Worm (Caenorhabditis elegans) whole organism, L1 larva: ENCODE data around the gene Y77E11A.12.
A peak's percentile ranks its signal among the peaks of the same experiment; 100 is the strongest.

ENCODE experiments used
- C16A3.4 ChIP-seq: fragments of 150-350 bp; optimal IDR thresholded peaks from 2 replicates; lab custom pipeline; 2014; ENCODE audit warnings: missing biosample characterization, missing genetic modification characterization
- F16B12.6 ChIP-seq: fragments of 150-350 bp; optimal IDR thresholded peaks from 2 replicates; lab custom pipeline; 2014; ENCODE audit warnings: missing biosample characterization, missing genetic modification characterization
- aha-1 ChIP-seq: fragments of 150-350 bp; optimal IDR thresholded peaks from 2 replicates; lab custom pipeline; 2014; ENCODE audit warnings: missing biosample characterization, missing genetic modification characterization
- alr-1 ChIP-seq: fragments of 200-800 bp; sonication (Bioruptor generic); optimal IDR thresholded peaks from 2 replicates; lab custom pipeline; 2018; ENCODE audit warnings: borderline replicate concordance, mild to moderate bottlenecking, missing genetic modification characterization, missing compliant biosample characterization
- aly-2 ChIP-seq: fragments of 150-350 bp; optimal IDR thresholded peaks from 2 replicates; lab custom pipeline; 2014; ENCODE audit warnings: missing biosample characterization, missing genetic modification characterization
- ceh-63 ChIP-seq: fragments of 200-800 bp; sonication (Bioruptor generic); optimal IDR thresholded peaks from 2 replicates; lab custom pipeline; 2018; ENCODE audit warnings: mild to moderate bottlenecking, missing genetic modification characterization, missing compliant biosample characterization
- ceh-8 ChIP-seq: fragments of 200-800 bp; sonication (Bioruptor generic); optimal IDR thresholded peaks from 2 replicates; lab custom pipeline; 2018; ENCODE audit warnings: mild to moderate bottlenecking, missing genetic modification characterization, moderate library complexity, missing compliant biosample characterization
- ceh-90 ChIP-seq: sonication (generic microtip); optimal IDR thresholded peaks from 2 replicates; lab custom pipeline; 2016; ENCODE audit warnings: missing genetic modification characterization, missing compliant biosample characterization
- dpl-1 ChIP-seq, 3 experiments: fragments of 150-350 bp in 2 of 3; sonication (generic microtip) in 1 of 3; optimal IDR thresholded peaks; 2 replicates each; lab custom pipeline; 2014 to 2017; ENCODE audit warnings: missing biosample characterization in 3 of 3, missing genetic modification characterization in 3 of 3, missing genetic modification reagents in 3 of 3
- dsc-1 ChIP-seq: sonication (generic microtip); optimal IDR thresholded peaks from 2 replicates; lab custom pipeline; 2016; ENCODE audit warnings: mild to moderate bottlenecking, missing genetic modification characterization, missing compliant biosample characterization
- efl-1 ChIP-seq, 4 experiments: fragments of 150-350 bp; optimal IDR thresholded peaks in 3 of 4; peaks in 1 of 4; 1 replicate in 1 of 4; 2 replicates in 3 of 4; lab custom pipeline; 2014; ENCODE audit warnings: missing biosample characterization in 2 of 4, missing genetic modification characterization in 2 of 4, missing genetic modification reagents in 2 of 4
- efl-3 ChIP-seq: fragments of 200-800 bp; sonication (Bioruptor generic); optimal IDR thresholded peaks from 2 replicates; lab custom pipeline; 2018; ENCODE audit warnings: mild to moderate bottlenecking, missing genetic modification characterization, missing compliant biosample characterization
- egl-13 ChIP-seq: sonication (generic microtip); optimal IDR thresholded peaks from 2 replicates; lab custom pipeline; 2016; ENCODE audit warnings: missing genotype, missing genetic modification reagents, missing genetic modification characterization, missing compliant biosample characterization
- elt-2 ChIP-seq: sonication (generic microtip); optimal IDR thresholded peaks from 2 replicates; lab custom pipeline; 2016; ENCODE audit warnings: missing genetic modification characterization, mild to moderate bottlenecking, inconsistent platforms, missing compliant biosample characterization, missing genetic modification reagents
- hlh-4 ChIP-seq: sonication (generic microtip); optimal IDR thresholded peaks from 2 replicates; lab custom pipeline; 2016; ENCODE audit warnings: mild to moderate bottlenecking, missing genetic modification characterization, missing compliant biosample characterization
- hpl-2 ChIP-seq: fragments of 150-350 bp; optimal IDR thresholded peaks from 2 replicates; lab custom pipeline; 2014; ENCODE audit warnings: missing biosample characterization, missing genetic modification reagents, missing genetic modification characterization
- isw-1 ChIP-seq: fragments of 200-800 bp; sonication (Bioruptor generic); IDR thresholded peaks from 2 replicates; pipeline ENCODE4 v1.3.6; 2022; ENCODE audit warnings: missing genetic modification characterization, missing compliant biosample characterization
- lin-14 ChIP-seq: fragments of 200-800 bp; sonication (Bioruptor generic); optimal IDR thresholded peaks from 2 replicates; lab custom pipeline; 2018; ENCODE audit warnings: mild to moderate bottlenecking, missing genetic modification characterization, moderate library complexity, missing compliant biosample characterization
- lin-15B ChIP-seq: fragments of 150-350 bp; sonication (generic microtip); optimal IDR thresholded peaks from 3 replicates; lab custom pipeline; 2014; ENCODE audit warnings: missing biosample characterization, missing genetic modification characterization
- lin-39 ChIP-seq: fragments of 150-350 bp; optimal IDR thresholded peaks from 2 replicates; lab custom pipeline; 2014; ENCODE audit warnings: missing biosample characterization, missing genetic modification reagents, missing genetic modification characterization
- lsy-2 ChIP-seq, 2 experiments: fragments of 150-350 bp; optimal IDR thresholded peaks; 2 replicates each; lab custom pipeline; 2014; ENCODE audit warnings: missing biosample characterization in 2 of 2, missing genetic modification characterization in 2 of 2
- mab-9 ChIP-seq: fragments of 200-800 bp; sonication (Bioruptor generic); IDR thresholded peaks from 2 replicates; pipeline ENCODE4 v1.3.6; 2022; ENCODE audit warnings: missing genetic modification reagents, missing genetic modification characterization, missing compliant biosample characterization
- mef-2 ChIP-seq: fragments of 150-350 bp; optimal IDR thresholded peaks from 2 replicates; lab custom pipeline; 2014; ENCODE audit warnings: missing biosample characterization, missing genetic modification characterization
- mep-1 ChIP-seq: fragments of 150-350 bp; optimal IDR thresholded peaks from 2 replicates; lab custom pipeline; 2014; ENCODE audit warnings: missing biosample characterization, missing genetic modification characterization
- nhr-11 ChIP-seq: fragments of 150-350 bp; optimal IDR thresholded peaks from 2 replicates; lab custom pipeline; 2014; ENCODE audit warnings: missing biosample characterization, missing genetic modification characterization
- nhr-12 ChIP-seq: sonication (generic microtip); optimal IDR thresholded peaks from 2 replicates; lab custom pipeline; 2017; ENCODE audit warnings: missing biosample characterization, missing genetic modification characterization
- nhr-20 ChIP-seq: sonication (generic microtip); optimal IDR thresholded peaks from 2 replicates; lab custom pipeline; 2016; ENCODE audit warnings: mild to moderate bottlenecking, missing genetic modification characterization, missing compliant biosample characterization
- nhr-237 ChIP-seq: fragments of 150-350 bp; optimal IDR thresholded peaks from 2 replicates; lab custom pipeline; 2014; ENCODE audit warnings: missing biosample characterization, missing genetic modification characterization
- nhr-47 ChIP-seq: sonication (generic microtip); optimal IDR thresholded peaks from 2 replicates; lab custom pipeline; 2016; ENCODE audit warnings: mild to moderate bottlenecking, missing genetic modification characterization, moderate library complexity, missing compliant biosample characterization
- nhr-71 ChIP-seq: sonication (generic microtip); optimal IDR thresholded peaks from 2 replicates; lab custom pipeline; 2016; ENCODE audit warnings: mild to moderate bottlenecking, missing genetic modification characterization, moderate library complexity, missing compliant biosample characterization
- nhr-77 ChIP-seq: fragments of 150-350 bp; optimal IDR thresholded peaks from 2 replicates; lab custom pipeline; 2014; ENCODE audit warnings: missing biosample characterization, missing genetic modification characterization
- nhr-85 ChIP-seq: sonication (generic microtip); peaks from one replicate; lab custom pipeline; 2016; ENCODE audit warnings: missing genetic modification characterization, inconsistent platforms, missing compliant biosample characterization
- nhr-90 ChIP-seq: sonication (generic microtip); optimal IDR thresholded peaks from 2 replicates; lab custom pipeline; 2016; ENCODE audit warnings: mild to moderate bottlenecking, missing genetic modification characterization, missing compliant biosample characterization; ENCODE audit not compliant: poor library complexity
- pag-3 ChIP-seq: sonication (generic microtip); optimal IDR thresholded peaks from 2 replicates; lab custom pipeline; 2017; ENCODE audit warnings: missing genetic modification characterization, mild to moderate bottlenecking, missing compliant biosample characterization, antibody characterized with exemption, borderline replicate concordance; ENCODE audit not compliant: insufficient read depth
- rnt-1 ChIP-seq: sonication (generic microtip); optimal IDR thresholded peaks from 2 replicates; lab custom pipeline; 2016; ENCODE audit warnings: mild to moderate bottlenecking, missing genetic modification characterization, moderate library complexity, missing compliant biosample characterization
- skn-1 ChIP-seq: fragments of 150-350 bp; optimal IDR thresholded peaks from 2 replicates; lab custom pipeline; 2014; ENCODE audit warnings: missing biosample characterization, missing genetic modification characterization
- snpc-4 ChIP-seq: fragments of 150-350 bp; optimal IDR thresholded peaks from 2 replicates; lab custom pipeline; 2014; ENCODE audit warnings: missing biosample characterization, missing genetic modification characterization
- snu-23 ChIP-seq: sonication (generic microtip); optimal IDR thresholded peaks from 2 replicates; lab custom pipeline; 2016; ENCODE audit warnings: missing genetic modification characterization, missing compliant biosample characterization
- sptf-1 ChIP-seq: fragments of 150-350 bp; optimal IDR thresholded peaks from 2 replicates; lab custom pipeline; 2014; ENCODE audit warnings: missing biosample characterization, missing genetic modification characterization
- sup-37 ChIP-seq: fragments of 200-800 bp; sonication (Bioruptor generic); optimal IDR thresholded peaks from 2 replicates; lab custom pipeline; 2018; ENCODE audit warnings: mild to moderate bottlenecking, missing genetic modification characterization, missing compliant biosample characterization
- tbx-2 ChIP-seq: sonication (generic microtip); optimal IDR thresholded peaks from 2 replicates; lab custom pipeline; 2016; ENCODE audit warnings: missing genetic modification characterization, missing compliant biosample characterization
- tlp-1 ChIP-seq: fragments of 150-350 bp; optimal IDR thresholded peaks from 2 replicates; lab custom pipeline; 2014; ENCODE audit warnings: missing biosample characterization, missing genetic modification characterization
- unc-30 ChIP-seq: sonication (generic microtip); optimal IDR thresholded peaks from 2 replicates; lab custom pipeline; 2017; ENCODE audit warnings: missing biosample characterization, missing genetic modification characterization
- unc-86 ChIP-seq: sonication (generic microtip); optimal IDR thresholded peaks from 2 replicates; lab custom pipeline; 2016; ENCODE audit warnings: missing genetic modification characterization, missing compliant biosample characterization
- unc-98 ChIP-seq: fragments of 200-800 bp; sonication (Bioruptor generic); IDR thresholded peaks from 2 replicates; pipeline ENCODE4 v1.3.6; 2022; ENCODE audit warnings: missing genetic modification characterization, missing compliant biosample characterization
- vab-15 ChIP-seq: sonication (generic microtip); optimal IDR thresholded peaks from 2 replicates; lab custom pipeline; 2017; ENCODE audit warnings: missing genotype, mild to moderate bottlenecking, missing genetic modification characterization, missing compliant biosample characterization
- zag-1 ChIP-seq: fragments of 150-350 bp; optimal IDR thresholded peaks from 2 replicates; lab custom pipeline; 2014; ENCODE audit warnings: missing biosample characterization, missing genetic modification characterization
- zip-4 ChIP-seq: fragments of 200-800 bp; sonication (Bioruptor generic); optimal IDR thresholded peaks from 2 replicates; lab custom pipeline; 2018; ENCODE audit warnings: mild to moderate bottlenecking, missing genetic modification characterization, moderate library complexity, missing compliant biosample characterization
- ztf-4 ChIP-seq: fragments of 150-350 bp; optimal IDR thresholded peaks from 2 replicates; lab custom pipeline; 2014; ENCODE audit warnings: missing biosample characterization, missing genetic modification characterization

Y77E11A.12 gene

DNA sequence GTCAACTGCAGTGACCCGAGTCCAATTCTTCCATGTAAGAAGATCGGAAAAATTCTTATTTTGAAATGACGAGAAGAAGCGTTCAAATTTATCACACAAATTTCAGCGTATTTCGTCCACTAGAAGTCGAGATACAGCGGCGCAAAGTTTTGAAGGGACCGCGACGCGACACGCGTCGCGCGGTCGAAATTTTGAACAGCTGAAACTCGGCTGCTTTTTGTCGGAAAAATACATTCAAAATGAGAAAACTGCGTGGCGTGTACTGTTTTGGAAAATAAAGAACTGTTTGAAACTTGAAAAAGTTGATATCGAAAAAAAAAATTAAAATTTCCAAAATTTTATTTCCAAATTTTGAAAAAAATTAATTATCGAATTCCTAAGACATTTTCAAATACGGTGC is 38.0 kb upstream of the Y77E11A.12 start:
- TF ChIP-seq lsy-2 (tag; optimal IDR thresholded peaks at IDR 0.05; lab: Kevin White, UChicago) (no peak), nhr-85 (tag; lab: Kevin White, UChicago) (peak; percentile 52), efl-3 (no peak), sptf-1 (tag; lab: Kevin White, UChicago) (no peak)

DNA sequence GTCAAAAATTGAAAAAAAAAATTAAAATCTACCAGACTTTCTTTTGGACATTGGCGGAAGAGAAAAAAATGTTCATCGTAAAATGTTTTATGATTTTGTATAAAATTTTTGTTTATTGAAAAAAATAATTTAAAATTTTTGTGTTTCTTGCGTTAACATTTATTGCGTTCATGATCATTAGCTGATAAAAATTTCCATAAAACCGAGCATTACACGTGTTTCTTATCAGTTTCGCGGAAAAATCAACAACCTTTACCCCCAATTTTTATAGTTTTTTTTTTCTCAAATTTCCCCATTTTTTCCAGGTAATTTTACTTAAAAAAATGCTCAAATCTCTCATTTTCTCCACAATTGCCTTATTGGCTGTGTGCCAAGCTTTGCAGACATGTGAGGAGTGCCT is 35.3 kb upstream of the Y77E11A.12 start, which contains the start of gene txt-4:
Gene txt-4 (plus strand): TSS at position 324 of the 400 bp plus-strand sequence.
- TF ChIP-seq ceh-8 (GFP tag; lab: Kevin White, UChicago) (no peak), elt-2 (tag; lab: Kevin White, UChicago) (peak; percentile 55), zag-1 (no peak), ceh-63 (no peak), egl-13 (tag; lab: Kevin White, UChicago) (no peak), tlp-1 (no peak)
- TF ChIP-seq, all 84 proteins: peak for 1

DNA sequence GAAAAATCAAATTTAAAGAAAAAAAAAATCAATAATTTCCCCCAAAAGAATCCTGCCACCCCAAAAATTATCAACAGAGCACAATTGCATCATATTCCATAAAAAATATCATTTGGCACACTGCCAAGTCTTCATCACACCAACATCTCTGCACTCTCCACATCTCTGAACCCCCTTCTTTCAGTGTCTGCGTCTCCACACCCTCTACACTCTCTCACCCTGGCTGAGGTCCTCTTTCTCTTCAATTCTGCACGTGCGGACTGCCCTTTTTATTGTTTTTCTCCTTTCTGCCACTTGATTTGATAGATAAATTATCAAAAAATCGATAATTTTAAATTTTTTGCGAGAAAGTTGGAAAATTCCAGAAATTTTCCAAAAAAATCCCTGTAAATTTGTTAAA is 22.5 kb upstream of the Y77E11A.12 start, which contains the start of gene hxk-3:
Gene hxk-3 (plus strand): TSS at position 179 of the 400 bp plus-strand sequence.
- TF ChIP-seq hpl-2 (GFP tag; lab: Kevin White, UChicago) (no peak), nhr-20 (tag; lab: Kevin White, UChicago) (peak; percentile 69), dpl-1 (GFP tag; optimal IDR thresholded peaks at IDR 0.05; lab: Kevin White, UChicago) (peak; percentile 18 to 56 (median 51)), unc-86 (tag; lab: Kevin White, UChicago) (peak; percentile 49), C16A3.4 (tag; lab: Kevin White, UChicago) (no peak), skn-1 (tag; lab: Kevin White, UChicago) (peak; percentile 21), elt-2 (tag; lab: Kevin White, UChicago) (no peak), egl-13 (tag; lab: Kevin White, UChicago) (peak; percentile 54), aly-2 (tag; lab: Kevin White, UChicago) (no peak), zip-4 (GFP tag; lab: Kevin White, UChicago) (no peak), dsc-1 (tag; lab: Kevin White, UChicago) (peak; percentile 69), sup-37 (GFP tag; lab: Kevin White, UChicago) (no peak), nhr-12 (tag; lab: Kevin White, UChicago) (no peak), efl-1 (optimal IDR thresholded peaks at IDR 0.05; lab: Kevin White, UChicago) (peak; percentile 66 to 71), efl-1 (GFP tag; optimal IDR thresholded peaks at IDR 0.05 in 1 of 2; lab: Kevin White, UChicago) (peak; percentile 50 to 85), nhr-11 (tag; lab: Kevin White, UChicago) (no peak), mef-2 (tag; lab: Kevin White, UChicago) (no peak), nhr-71 (tag; lab: Kevin White, UChicago) (peak; percentile 87), mab-9 (no peak), ceh-90 (tag; lab: Kevin White, UChicago) (no peak), snpc-4 (tag; lab: Kevin White, UChicago) (no peak), tlp-1 (no peak), isw-1 (GFP tag; lab: Robert Waterston, UW) (no peak), snu-23 (peak; percentile 83), vab-15 (tag; lab: Kevin White, UChicago) (no peak), lin-14 (GFP tag; lab: Kevin White, UChicago) (peak; percentile 87), unc-30 (no peak), hlh-4 (no peak), rnt-1 (tag; lab: Kevin White, UChicago) (no peak), alr-1 (tag; lab: Kevin White, UChicago) (no peak), lin-15B (tag; lab: Kevin White, UChicago) (peak; percentile 31), nhr-47 (tag; lab: Kevin White, UChicago) (peak; percentile 76), nhr-237 (tag; lab: Kevin White, UChicago) (peak; percentile 26), nhr-85 (tag; lab: Kevin White, UChicago) (peak; percentile 92), unc-98 (GFP tag; lab: Robert Waterston, UW) (no peak), nhr-77 (tag; lab: Kevin White, UChicago) (no peak), lin-39 (no peak), zag-1 (no peak), tbx-2 (tag; lab: Kevin White, UChicago) (peak; percentile 60), aha-1 (tag; lab: Kevin White, UChicago) (no peak), nhr-90 (tag; lab: Kevin White, UChicago) (peak; percentile 63), ztf-4 (tag; lab: Kevin White, UChicago) (peak; percentile 14), mep-1 (tag; lab: Kevin White, UChicago) (peak; percentile 82), F16B12.6 (tag; lab: Kevin White, UChicago) (no peak), pag-3 (tag; lab: Kevin White, UChicago) (peak; percentile 15)
